Fruit fly (Drosophila melanogaster): ENCODE measurements around the gene Cpr64Ab.

The Cpr64Ab gene

DNA sequence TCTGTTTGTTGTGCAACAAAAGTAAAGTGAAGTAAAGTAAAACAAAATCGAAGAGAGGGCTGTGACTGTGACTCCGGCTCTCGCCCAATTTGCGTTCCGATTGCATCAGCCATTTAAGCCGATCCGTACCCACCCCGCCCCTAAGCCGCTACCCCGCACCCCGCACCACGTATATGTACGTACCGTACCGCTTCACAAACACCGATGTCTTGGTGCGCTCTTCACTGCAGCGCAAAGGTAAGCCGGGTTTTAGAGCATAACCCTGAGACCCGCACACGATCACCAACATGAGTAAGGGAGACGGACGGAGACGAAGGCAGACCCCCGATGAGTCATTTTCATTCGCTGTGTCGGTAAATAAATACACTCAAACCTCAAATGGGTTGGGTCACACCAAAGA lies 20.9 kb upstream of the Cpr64Ab start:
- TF ChIP-seq CTCF (optimal IDR thresholded peaks at IDR 0.05) (no peak), CG8478 (optimal IDR thresholded peaks at IDR 0.05) (no peak)

DNA sequence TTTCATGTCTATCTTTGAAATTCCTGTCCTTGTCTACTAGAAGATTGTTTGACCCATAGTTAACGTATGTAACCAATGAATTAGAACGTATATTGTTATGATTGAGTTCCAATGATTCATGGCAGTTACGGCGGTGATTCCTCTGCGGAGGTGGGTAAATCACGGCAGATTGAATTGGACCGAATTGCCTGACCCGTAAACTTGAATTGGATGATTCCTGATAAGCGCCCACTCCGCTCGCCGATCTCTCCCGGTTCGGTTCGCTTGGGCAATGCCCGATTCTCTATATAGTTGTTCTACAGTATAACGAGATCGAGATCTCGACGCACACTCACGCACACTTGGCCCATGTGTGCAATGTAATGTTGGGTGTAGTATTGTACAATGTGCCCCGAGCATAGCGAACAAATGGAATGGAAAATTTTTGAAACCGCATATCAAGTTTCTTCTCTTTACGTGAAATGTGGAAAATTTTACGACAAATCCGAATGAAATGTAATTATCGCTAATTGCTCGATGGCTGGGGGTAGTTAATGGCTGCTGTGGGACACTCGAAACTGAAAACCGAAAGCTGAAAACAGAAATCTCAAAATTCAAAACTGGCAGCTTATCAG lies 20.2 kb upstream of the Cpr64Ab start:
- TF ChIP-seq CTCF (optimal IDR thresholded peaks at IDR 0.05) (no peak), CG8478 (optimal IDR thresholded peaks at IDR 0.05) (no peak)

DNA sequence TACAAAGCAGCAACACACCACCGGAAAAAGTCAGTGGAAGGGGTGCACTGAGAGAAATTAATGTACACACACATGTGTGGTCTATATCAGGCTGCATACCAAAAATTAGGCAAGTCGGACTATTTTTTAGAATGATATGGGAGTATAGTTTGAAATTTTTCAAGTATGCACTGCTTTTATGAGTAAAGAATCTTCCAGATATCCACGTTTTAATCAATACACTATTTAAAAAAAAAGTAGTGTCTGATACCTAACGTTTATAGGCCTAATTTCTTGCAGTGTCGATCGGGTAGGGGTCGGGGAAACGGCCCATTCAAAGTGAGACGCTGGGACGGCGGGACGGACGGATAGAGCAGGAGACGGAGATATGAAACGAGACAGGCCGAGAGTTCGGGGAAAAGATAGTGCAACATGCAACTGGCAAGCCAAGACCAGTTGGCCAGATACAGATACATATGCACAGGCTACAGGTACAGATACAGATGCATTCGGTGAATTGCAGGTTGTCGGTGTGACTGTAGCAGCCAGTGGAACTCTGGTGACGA lies 19.1 kb upstream of the Cpr64Ab start:
- TF ChIP-seq CG8478 (optimal IDR thresholded peaks at IDR 0.05): no peak
- no peak for TF ChIP-seq CTCF (optimal IDR thresholded peaks at IDR 0.05)

DNA sequence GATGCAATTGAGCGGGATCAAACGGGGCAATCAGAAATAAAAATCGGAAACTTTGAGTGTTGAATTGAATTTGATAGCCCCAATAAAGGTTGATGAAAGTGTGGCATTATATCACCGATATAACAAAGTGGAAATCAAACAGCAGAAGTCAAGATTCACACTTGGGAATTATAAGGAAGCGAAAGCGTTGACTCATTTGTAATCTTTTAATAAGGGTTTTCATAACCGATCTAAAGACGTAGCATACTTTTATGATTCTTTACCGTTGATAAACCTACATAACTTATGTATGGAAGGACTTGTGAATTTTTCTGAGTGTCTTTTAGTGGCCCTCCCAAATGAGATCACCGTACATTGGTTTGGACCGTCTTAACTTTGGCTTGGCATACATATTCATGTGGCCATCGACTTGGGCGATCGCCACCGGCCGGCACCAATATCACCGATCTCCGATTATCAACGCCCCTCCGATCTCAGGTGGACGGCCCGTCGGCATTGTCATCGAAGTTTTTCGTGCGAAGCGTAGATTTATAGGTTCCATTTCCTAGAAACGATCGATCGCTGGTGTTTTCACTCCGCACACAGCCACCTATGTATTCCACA lies 18.1 kb upstream of the Cpr64Ab start:
- TF ChIP-seq CG8478 (optimal IDR thresholded peaks at IDR 0.05) (no peak), CTCF (optimal IDR thresholded peaks at IDR 0.05) (no peak)

DNA sequence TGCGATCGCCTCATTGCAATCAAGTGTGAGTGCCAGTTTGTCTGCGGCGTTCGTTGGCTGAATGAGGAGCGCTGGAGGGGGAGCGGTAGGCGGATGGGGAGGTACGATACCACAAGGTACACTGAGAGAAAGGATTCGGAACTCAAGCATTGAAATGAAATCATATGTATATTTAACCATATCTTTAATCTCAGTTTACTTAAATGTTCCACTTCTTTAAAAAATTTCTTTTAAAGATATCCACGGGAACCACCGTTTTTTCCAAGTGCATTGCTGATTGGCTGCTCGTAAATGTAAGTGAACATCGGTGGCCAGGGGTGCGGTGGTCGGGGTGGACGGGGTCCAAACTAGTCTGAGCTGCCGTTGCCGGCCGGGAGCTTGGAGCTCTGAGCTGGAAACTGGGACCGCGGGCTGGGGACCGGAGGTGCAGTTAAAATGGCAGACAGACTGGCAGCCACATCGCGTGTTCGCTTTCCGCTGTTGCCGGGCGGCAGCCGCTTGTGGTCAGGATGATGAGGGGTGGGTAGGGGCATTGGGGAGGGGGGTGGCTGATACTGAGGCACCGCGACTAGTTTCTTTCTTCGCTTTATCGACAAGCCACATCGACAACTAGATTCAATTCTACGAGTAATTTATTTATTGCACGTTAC lies 17.0 kb upstream of the Cpr64Ab start:
- TF ChIP-seq CG8478 (optimal IDR thresholded peaks at IDR 0.05) (no peak), CTCF (optimal IDR thresholded peaks at IDR 0.05) (no peak)

DNA sequence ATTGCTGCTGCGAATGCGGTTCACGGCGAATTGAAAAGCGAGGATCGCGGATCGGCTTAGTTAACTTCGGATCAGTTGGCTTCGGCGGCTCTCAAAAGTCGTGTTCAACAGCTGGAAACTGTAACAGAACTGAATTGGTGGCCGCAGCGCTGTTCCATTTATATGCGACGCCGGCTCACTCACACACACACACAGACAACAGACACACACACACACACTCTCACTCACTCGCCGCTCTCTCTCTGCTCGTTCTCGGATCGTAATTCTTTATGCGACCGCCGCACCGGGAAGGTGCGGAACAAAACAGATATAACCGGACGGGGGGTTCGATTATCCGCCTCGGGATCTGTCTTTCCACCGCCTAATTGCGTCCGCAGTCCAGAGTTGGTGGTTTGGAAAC lies 15.8 kb upstream of the Cpr64Ab start, which contains the start of gene CG46460:
CG46460 (minus strand) TSS at position 139 of the 400 bp plus-strand sequence.
- TF ChIP-seq CG8478 (optimal IDR thresholded peaks at IDR 0.05) (no peak), CTCF (optimal IDR thresholded peaks at IDR 0.05) (no peak)

DNA sequence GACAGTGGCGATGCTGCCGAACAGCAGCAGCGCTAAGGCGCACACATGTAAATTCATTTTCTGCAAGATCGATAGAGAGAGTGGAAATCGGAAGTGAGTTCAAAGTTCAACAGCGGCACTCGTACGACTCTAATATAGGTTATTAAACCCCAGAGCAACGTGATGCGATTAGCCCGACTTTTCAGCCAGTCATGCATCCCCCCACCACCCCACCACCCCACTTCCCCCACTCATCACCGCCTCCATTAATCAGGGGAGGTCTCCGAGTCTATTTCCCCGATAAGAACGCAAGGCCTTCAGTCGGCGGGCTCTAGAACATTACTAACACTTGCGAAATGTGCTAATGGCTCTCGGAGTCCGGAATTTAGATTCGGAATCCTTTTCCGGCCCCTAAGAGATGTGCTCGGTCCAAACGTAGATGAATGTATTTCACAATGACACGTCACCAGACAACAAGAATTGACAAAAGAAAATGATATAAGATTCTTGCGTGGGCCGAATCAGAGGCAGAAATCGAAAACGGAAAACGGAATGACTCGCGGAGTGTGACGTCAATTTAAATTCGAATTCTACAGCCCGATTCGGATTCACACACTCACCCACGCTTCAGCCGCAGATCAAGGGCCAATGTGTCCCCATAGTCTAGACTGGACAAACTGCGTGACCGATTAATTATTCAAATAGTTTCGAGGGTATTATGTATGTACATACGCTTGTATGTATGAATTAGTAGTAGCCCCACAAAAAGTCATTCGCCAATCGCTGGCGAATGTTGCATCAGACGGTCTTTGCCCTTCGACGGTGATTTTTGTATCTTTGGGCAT lies 14.5 kb upstream of the Cpr64Ab start:
- TF ChIP-seq CG8478 (optimal IDR thresholded peaks at IDR 0.05) (no peak), CTCF (optimal IDR thresholded peaks at IDR 0.05) (no peak)

DNA sequence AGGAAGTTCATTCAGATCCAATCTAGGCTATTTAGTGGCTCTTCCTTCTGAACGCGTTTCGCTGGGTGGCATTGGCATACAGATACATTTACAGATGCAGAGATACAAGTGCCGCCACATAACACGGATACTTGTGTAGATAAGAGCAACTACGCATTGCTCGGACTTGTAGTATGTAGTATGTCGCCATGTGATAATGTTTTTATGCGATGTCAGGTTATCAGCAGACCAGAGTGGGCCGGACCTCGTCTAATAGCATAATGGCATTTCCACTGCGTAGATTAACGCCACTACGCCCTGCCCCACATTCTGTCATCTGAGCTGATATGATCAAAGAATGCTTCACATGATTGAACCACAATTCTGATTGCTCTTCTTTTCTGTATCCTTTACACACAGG lies 10.5 kb upstream of the Cpr64Ab start:
- TF ChIP-seq CG8478 (optimal IDR thresholded peaks at IDR 0.05) (no peak), CTCF (optimal IDR thresholded peaks at IDR 0.05) (no peak)

DNA sequence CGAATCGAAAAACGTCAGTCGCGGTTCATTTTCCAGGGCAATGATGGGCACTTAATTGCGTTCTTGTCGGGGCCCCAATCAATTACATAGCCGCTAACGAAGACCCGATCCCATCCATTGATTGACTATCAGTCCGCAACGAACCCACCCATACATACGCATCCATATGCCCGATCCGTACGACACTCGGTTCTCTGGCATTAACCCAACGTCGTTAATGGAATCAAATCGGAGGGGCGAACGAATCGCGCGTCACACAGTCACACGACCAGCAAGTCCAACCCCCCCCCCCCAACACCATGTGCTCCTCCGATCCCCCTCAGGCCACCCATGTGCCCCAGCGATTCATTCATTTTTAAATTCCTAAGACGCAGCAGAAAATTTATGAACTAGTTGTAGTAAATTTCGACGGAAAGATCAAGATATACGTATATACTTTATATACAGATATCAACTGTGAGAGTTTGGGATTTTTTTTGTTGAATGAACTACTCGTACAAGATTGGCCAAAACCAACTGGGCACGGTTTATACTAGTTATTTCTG lies 10.0 kb upstream of the Cpr64Ab start:
- no peak for TF ChIP-seq CTCF (optimal IDR thresholded peaks at IDR 0.05)
- TF ChIP-seq CG8478 (optimal IDR thresholded peaks at IDR 0.05): no peak

DNA sequence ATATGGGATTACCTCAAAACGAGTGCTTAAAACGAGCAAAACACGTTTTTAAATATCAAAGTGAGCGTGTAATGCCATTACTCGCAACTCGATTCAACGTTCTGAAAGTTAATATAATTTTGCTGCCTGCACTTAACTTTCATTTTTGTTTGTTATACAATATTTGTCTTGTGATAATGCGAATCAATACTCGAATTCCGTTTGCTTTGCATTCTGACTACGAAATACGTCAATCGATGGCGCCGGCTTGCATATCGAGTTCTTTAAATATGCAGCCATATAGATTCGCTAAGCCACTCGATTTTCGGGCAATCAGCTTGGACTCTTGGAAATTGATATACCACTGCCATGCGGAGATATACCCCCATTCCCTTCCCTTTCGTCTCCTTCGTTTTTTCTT lies 9.3 kb upstream of the Cpr64Ab start:
- TF ChIP-seq CTCF (optimal IDR thresholded peaks at IDR 0.05): no peak
- TF ChIP-seq CG8478 (optimal IDR thresholded peaks at IDR 0.05): no peak

DNA sequence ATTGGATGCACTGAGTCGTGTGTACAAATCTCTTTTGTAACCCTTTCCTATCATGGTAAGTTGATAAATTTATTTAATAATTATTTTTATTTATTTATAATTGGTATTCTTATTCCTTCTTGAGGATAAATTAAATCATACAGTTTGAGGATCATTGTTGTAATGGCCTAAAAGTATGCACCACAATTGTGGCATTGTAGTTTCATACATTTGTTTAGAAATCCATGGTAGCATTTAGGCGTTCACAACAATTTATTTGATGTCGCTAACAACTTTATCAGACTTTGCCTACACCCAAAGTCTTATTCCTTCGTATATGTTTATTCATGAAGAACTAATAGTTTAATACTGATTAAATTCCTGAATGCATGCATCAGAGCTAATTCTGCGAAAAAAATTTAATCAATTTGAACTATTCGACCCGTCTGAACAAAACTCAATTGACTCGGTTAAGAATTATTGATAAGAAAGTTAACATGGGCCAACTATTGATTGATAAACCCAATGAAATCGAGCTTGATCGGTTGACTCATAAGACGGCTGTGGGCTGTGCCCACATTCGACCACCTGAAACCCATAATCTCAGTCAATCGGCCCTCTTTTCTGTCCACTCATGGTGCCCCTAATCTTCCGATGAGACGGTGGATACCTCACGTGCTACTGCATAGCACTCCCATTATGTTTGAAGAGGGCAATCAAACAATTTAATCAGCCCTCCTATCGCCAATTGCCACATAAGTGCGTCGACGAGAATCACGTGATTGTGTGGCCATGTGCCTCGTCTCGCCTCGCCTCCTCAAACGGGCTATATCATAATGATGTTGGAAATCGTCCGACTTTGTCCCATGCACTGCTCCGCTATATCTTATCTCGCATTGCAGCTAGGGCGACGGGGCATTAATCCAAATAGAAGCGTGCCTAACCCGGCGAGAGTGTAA lies 8.2 kb upstream of the Cpr64Ab start:
- TF ChIP-seq CG8478 (optimal IDR thresholded peaks at IDR 0.05) (no peak), CTCF (optimal IDR thresholded peaks at IDR 0.05) (peak in 1 of 2 experiments; percentile 10)

DNA sequence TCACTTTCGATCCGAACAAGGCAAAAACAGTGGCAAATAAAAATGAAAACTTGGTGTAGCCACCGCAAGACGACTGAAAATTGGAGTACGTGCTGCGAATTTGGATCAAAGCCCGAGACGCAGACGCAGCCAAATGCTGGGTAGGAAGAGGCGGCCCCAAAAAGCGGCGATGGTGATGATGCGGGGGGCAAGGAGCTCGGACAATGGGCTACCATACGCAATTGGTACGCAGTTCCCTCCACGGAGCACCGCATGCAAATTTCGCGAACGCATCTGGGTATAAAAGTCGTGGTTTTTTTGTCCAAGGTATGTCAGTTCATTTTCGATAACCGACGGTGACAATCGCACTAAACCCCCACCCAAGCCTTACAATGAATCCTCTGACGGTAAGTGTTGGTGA lies 3.7 kb upstream of the Cpr64Ab start, which contains the start of gene Cpr64Ad:
Cpr64Ad (plus strand) TSS at position 301 of the 400 bp plus-strand sequence.
- TF ChIP-seq CTCF (optimal IDR thresholded peaks at IDR 0.05) (no peak), CG8478 (optimal IDR thresholded peaks at IDR 0.05) (no peak)

DNA sequence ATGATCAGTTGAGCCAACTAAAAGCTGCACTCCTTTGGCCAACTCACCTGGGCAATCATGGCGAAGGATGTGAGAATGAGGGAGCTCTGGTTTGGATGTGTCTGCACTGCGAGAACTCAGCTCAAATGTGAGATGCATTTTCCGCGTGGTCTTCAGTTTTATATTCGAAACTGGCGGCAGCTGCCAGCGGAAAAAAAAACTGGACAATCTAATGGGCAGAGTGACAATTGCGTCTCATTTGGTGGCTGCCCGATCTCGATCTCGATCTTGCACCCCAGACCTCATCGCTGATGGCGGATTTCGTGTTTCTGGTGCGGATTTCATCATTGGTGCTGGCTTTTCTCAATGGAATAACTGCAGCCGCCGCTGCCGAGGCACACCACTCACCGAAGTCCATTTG lies 1.5 kb upstream of the Cpr64Ab start, which contains the start of gene Cpr64Ac:
Cpr64Ac (minus strand) TSS at position 101 of the 400 bp plus-strand sequence.
- TF ChIP-seq CTCF (optimal IDR thresholded peaks at IDR 0.05) (no peak), CG8478 (optimal IDR thresholded peaks at IDR 0.05) (no peak)

DNA sequence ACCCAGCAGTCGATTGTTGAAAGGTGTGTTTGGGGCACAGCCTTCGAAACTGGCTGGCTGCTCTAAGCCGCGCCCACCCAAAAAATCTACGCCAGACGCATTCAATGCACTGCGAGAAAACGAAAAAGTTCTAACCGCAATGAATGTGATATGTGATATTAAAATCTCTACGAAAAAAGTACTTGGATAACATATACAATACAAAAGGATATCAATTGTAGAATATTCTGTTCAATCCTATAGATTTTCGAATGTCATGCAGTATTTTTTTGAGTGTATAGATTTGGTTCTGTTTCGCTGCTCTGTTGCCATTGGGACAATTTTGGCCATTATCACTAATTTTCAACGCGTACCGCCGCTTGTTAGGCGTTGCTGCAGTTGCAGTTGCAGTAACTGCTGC lies 1.6 kb downstream of the Cpr64Ab start:
- TF ChIP-seq CG8478 (optimal IDR thresholded peaks at IDR 0.05): no peak
- no peak for TF ChIP-seq CTCF (optimal IDR thresholded peaks at IDR 0.05)

Measured in S2 (cell line).